Worm (Caenorhabditis elegans) whole organism, L2 larva: ENCODE data around the gene tyr-6.

Experiments used
- C34F6.9 ChIP-seq: fragments of 150-350 bp; optimal IDR thresholded peaks from 2 replicates; lab custom pipeline; 2014; ENCODE audit warnings: missing biosample characterization, missing genetic modification characterization
- F13H6.1 ChIP-seq: sonication (generic microtip); optimal IDR thresholded peaks from 2 replicates; lab custom pipeline; 2016; ENCODE audit warnings: missing genetic modification characterization, missing compliant biosample characterization
- R02D3.7 ChIP-seq: fragments of 150-350 bp; optimal IDR thresholded peaks from 2 replicates; lab custom pipeline; 2014; ENCODE audit warnings: missing biosample characterization, missing genetic modification characterization
- Y55F3AM.14 ChIP-seq: fragments of 200-800 bp; sonication (Bioruptor generic); optimal IDR thresholded peaks from 2 replicates; lab custom pipeline; 2018; ENCODE audit warnings: mild to moderate bottlenecking, missing genetic modification characterization, missing compliant biosample characterization
- ZK546.5 ChIP-seq: sonication (generic microtip); optimal IDR thresholded peaks from 2 replicates; lab custom pipeline; 2017; ENCODE audit warnings: missing biosample characterization, missing genetic modification characterization
- alr-1 ChIP-seq: fragments of 150-350 bp; optimal IDR thresholded peaks from 2 replicates; lab custom pipeline; 2014; ENCODE audit warnings: missing biosample characterization, missing genetic modification characterization
- aly-2 ChIP-seq: fragments of 150-350 bp; optimal IDR thresholded peaks from 2 replicates; lab custom pipeline; 2014; ENCODE audit warnings: missing biosample characterization, missing genetic modification characterization
- ama-1 ChIP-seq: fragments of 150-350 bp; optimal IDR thresholded peaks from 2 replicates; lab custom pipeline; 2018; ENCODE audit warnings: inconsistent platforms
- ceh-16 ChIP-seq: fragments of 150-350 bp; optimal IDR thresholded peaks from 2 replicates; lab custom pipeline; 2014; ENCODE audit warnings: missing biosample characterization, missing genetic modification characterization
- ceh-82 ChIP-seq: fragments of 150-350 bp; optimal IDR thresholded peaks from 2 replicates; lab custom pipeline; 2014; ENCODE audit warnings: missing biosample characterization, missing genetic modification characterization
- crh-2 ChIP-seq: sonication (generic microtip); optimal IDR thresholded peaks from 2 replicates; lab custom pipeline; 2017; ENCODE audit warnings: missing biosample characterization, missing genetic modification characterization
- dmd-4 ChIP-seq: sonication (generic microtip); optimal IDR thresholded peaks from 2 replicates; lab custom pipeline; 2017; ENCODE audit warnings: missing biosample characterization, missing genetic modification characterization
- egl-27 ChIP-seq: sonication (generic microtip); optimal IDR thresholded peaks from 3 replicates; lab custom pipeline; 2017; ENCODE audit warnings: missing biosample characterization, missing genetic modification reagents, missing genetic modification characterization
- elt-1 ChIP-seq: fragments of 150-350 bp; optimal IDR thresholded peaks from 2 replicates; lab custom pipeline; 2014; ENCODE audit warnings: missing biosample characterization, missing genetic modification characterization
- fos-1 ChIP-seq: fragments of 150-350 bp; optimal IDR thresholded peaks from 2 replicates; lab custom pipeline; 2014; ENCODE audit warnings: missing biosample characterization, missing genetic modification characterization
- gmeb-1 ChIP-seq: fragments of 150-350 bp; optimal IDR thresholded peaks from 2 replicates; lab custom pipeline; 2014; ENCODE audit warnings: missing biosample characterization, missing genetic modification characterization
- lin-11 ChIP-seq: fragments of 150-350 bp; sonication (generic microtip); optimal IDR thresholded peaks from 2 replicates; lab custom pipeline; 2014; ENCODE audit warnings: missing biosample characterization, missing genetic modification characterization, inconsistent platforms, mixed read lengths
- lin-39 ChIP-seq: fragments of 150-350 bp; optimal IDR thresholded peaks from 2 replicates; lab custom pipeline; 2014; ENCODE audit warnings: missing biosample characterization, missing genetic modification reagents, missing genetic modification characterization
- lsy-2 ChIP-seq, 2 experiments: fragments of 150-350 bp in 1 of 2; sonication (generic microtip) in 1 of 2; optimal IDR thresholded peaks; 2 replicates each; lab custom pipeline; 2014 to 2017; ENCODE audit warnings: missing biosample characterization in 2 of 2, missing genetic modification characterization in 2 of 2
- mab-5 ChIP-seq: fragments of 150-350 bp; optimal IDR thresholded peaks from 2 replicates; lab custom pipeline; 2014; ENCODE audit warnings: missing biosample characterization, missing genetic modification characterization
- mbf-1 ChIP-seq: sonication (generic microtip); optimal IDR thresholded peaks from 2 replicates; lab custom pipeline; 2017; ENCODE audit warnings: missing biosample characterization, missing genetic modification characterization
- mdl-1 ChIP-seq, 2 experiments: fragments of 150-350 bp in 1 of 2; sonication (generic microtip) in 1 of 2; optimal IDR thresholded peaks; 2 replicates each; lab custom pipeline; 2017; ENCODE audit warnings: missing biosample characterization in 2 of 2, missing genetic modification characterization in 2 of 2
- nhr-11 ChIP-seq: fragments of 150-350 bp; optimal IDR thresholded peaks from 2 replicates; lab custom pipeline; 2014; ENCODE audit warnings: missing biosample characterization, missing genetic modification characterization
- nhr-129 ChIP-seq: fragments of 150-350 bp; optimal IDR thresholded peaks from 2 replicates; lab custom pipeline; 2014; ENCODE audit warnings: missing biosample characterization, missing genetic modification characterization
- nhr-21 ChIP-seq: fragments of 150-350 bp; optimal IDR thresholded peaks from 2 replicates; lab custom pipeline; 2014; ENCODE audit warnings: missing biosample characterization, missing genetic modification characterization
- nhr-23 ChIP-seq: fragments of 150-350 bp; optimal IDR thresholded peaks from 2 replicates; lab custom pipeline; 2014; ENCODE audit warnings: missing biosample characterization, missing genetic modification reagents, missing genetic modification characterization
- nhr-237 ChIP-seq: fragments of 150-350 bp; optimal IDR thresholded peaks from 2 replicates; lab custom pipeline; 2014; ENCODE audit warnings: missing biosample characterization, missing genetic modification characterization
- nhr-6 ChIP-seq: fragments of 150-350 bp; optimal IDR thresholded peaks from 2 replicates; lab custom pipeline; 2014; ENCODE audit warnings: missing biosample characterization, missing genetic modification characterization
- sem-4 ChIP-seq: fragments of 150-350 bp; optimal IDR thresholded peaks from 2 replicates; lab custom pipeline; 2014; ENCODE audit warnings: missing biosample characterization, missing genetic modification reagents, missing genetic modification characterization
- skn-1 ChIP-seq: sonication (generic microtip); optimal IDR thresholded peaks from 2 replicates; lab custom pipeline; 2017; ENCODE audit warnings: missing biosample characterization, missing genetic modification characterization
- sma-3 ChIP-seq: sonication (generic microtip); optimal IDR thresholded peaks from 2 replicates; lab custom pipeline; 2016; ENCODE audit warnings: missing genetic modification reagents, missing genetic modification characterization, missing compliant biosample characterization
- sma-9 ChIP-seq, 2 experiments: fragments of 150-350 bp in 1 of 2; sonication (generic microtip) in 1 of 2; optimal IDR thresholded peaks; 2 replicates each; lab custom pipeline; 2014 to 2016; ENCODE audit warnings: missing genetic modification characterization in 2 of 2, mild to moderate bottlenecking in 1 of 2, missing biosample characterization in 1 of 2, missing compliant biosample characterization in 1 of 2, missing genetic modification reagents in 1 of 2, moderate library complexity in 1 of 2
- snpc-4 ChIP-seq: fragments of 150-350 bp; optimal IDR thresholded peaks from 2 replicates; lab custom pipeline; 2014; ENCODE audit warnings: missing biosample characterization, missing genetic modification characterization
- unc-39 ChIP-seq: fragments of 150-350 bp; optimal IDR thresholded peaks from 2 replicates; lab custom pipeline; 2014; ENCODE audit warnings: missing biosample characterization, missing genetic modification characterization
- unc-55 ChIP-seq: fragments of 150-350 bp; sonication (generic microtip); optimal IDR thresholded peaks from 3 replicates; lab custom pipeline; 2014; ENCODE audit warnings: missing biosample characterization, missing genetic modification reagents, missing genetic modification characterization
- unc-62 ChIP-seq: fragments of 150-350 bp; optimal IDR thresholded peaks from 2 replicates; lab custom pipeline; 2014; ENCODE audit warnings: missing biosample characterization, missing genetic modification reagents, missing genetic modification characterization
- zag-1 ChIP-seq: fragments of 150-350 bp; optimal IDR thresholded peaks from 2 replicates; lab custom pipeline; 2014; ENCODE audit warnings: missing biosample characterization, missing genetic modification characterization
- ztf-1 ChIP-seq: fragments of 200-800 bp; sonication (Bioruptor generic); conservative IDR thresholded peaks from 2 replicates; pipeline ENCODE4 v1.3.6; 2022; ENCODE audit warnings: missing genetic modification characterization, missing compliant biosample characterization
- ztf-4 ChIP-seq: fragments of 150-350 bp; optimal IDR thresholded peaks from 2 replicates; lab custom pipeline; 2014; ENCODE audit warnings: missing biosample characterization, missing genetic modification characterization

The tyr-6 gene

ce11 chrIV:6500843-6501242 lies 20.5 kb downstream of the tyr-6 start:
- TF ChIP-seq lin-11 (tag; lab: Kevin White, UChicago) (no peak), ama-1 (no peak), sma-9 (GFP tag; optimal IDR thresholded peaks at IDR 0.05; lab: Kevin White, UChicago) (peak; percentile 55), sma-9 (tag; optimal IDR thresholded peaks at IDR 0.05; lab: Kevin White, UChicago) (no peak), ztf-1 (GFP tag; lab: Robert Waterston, UW) (no peak), ceh-16 (tag; lab: Kevin White, UChicago) (no peak), skn-1 (tag; lab: Kevin White, UChicago) (no peak), dmd-4 (no peak), alr-1 (no peak), F13H6.1 (tag; lab: Kevin White, UChicago) (peak; percentile 81), aly-2 (no peak), fos-1 (tag; lab: Kevin White, UChicago) (peak; percentile 20), egl-27 (tag; lab: Kevin White, UChicago) (no peak), sma-3 (GFP tag; lab: Kevin White, UChicago) (peak; percentile 12), gmeb-1 (tag; lab: Kevin White, UChicago) (peak; percentile 35), zag-1 (tag; lab: Kevin White, UChicago) (no peak), mdl-1 (tag; optimal IDR thresholded peaks at IDR 0.05; lab: Kevin White, UChicago) (no peak), unc-39 (tag; lab: Kevin White, UChicago) (no peak), nhr-129 (tag; lab: Kevin White, UChicago) (peak; percentile 76), snpc-4 (tag; lab: Kevin White, UChicago) (no peak), crh-2 (tag; lab: Kevin White, UChicago) (peak; percentile 49), mab-5 (tag; lab: Kevin White, UChicago) (no peak)

ce11 chrIV:6502725-6503124 lies 22.4 kb downstream of the tyr-6 start:
- TF ChIP-seq alr-1: no peak
- TF ChIP-seq fos-1 (tag; lab: Kevin White, UChicago): peak; percentile 95
- TF ChIP-seq gmeb-1 (tag; lab: Kevin White, UChicago): peak; percentile 30
- TF ChIP-seq crh-2 (tag; lab: Kevin White, UChicago): peak; percentile 32
- TF ChIP-seq F13H6.1 (tag; lab: Kevin White, UChicago): peak; percentile 16

ce11 chrIV:6506424-6506823 lies 26.1 kb downstream of the tyr-6 start, which contains the start of gene pqn-89:
Gene pqn-89, plus strand, starts transcription at chrIV:6506724.
- TF ChIP-seq dmd-4 (no peak), skn-1 (tag; lab: Kevin White, UChicago) (no peak), ztf-1 (GFP tag; lab: Robert Waterston, UW) (no peak), mbf-1 (tag; lab: Kevin White, UChicago) (no peak)

- TF ChIP-seq sem-4 (tag; lab: Kevin White, UChicago) (no peak), alr-1 (no peak), nhr-21 (tag; lab: Kevin White, UChicago) (no peak), C34F6.9 (tag; lab: Kevin White, UChicago) (no peak), ztf-1 (GFP tag; lab: Robert Waterston, UW) (no peak), mab-5 (tag; lab: Kevin White, UChicago) (no peak), crh-2 (tag; lab: Kevin White, UChicago) (no peak), unc-39 (tag; lab: Kevin White, UChicago) (no peak), nhr-11 (tag; lab: Kevin White, UChicago) (no peak), F13H6.1 (tag; lab: Kevin White, UChicago) (no peak), aly-2 (no peak), gmeb-1 (tag; lab: Kevin White, UChicago) (no peak), dmd-4 (no peak)
Measured at ce11 chrIV:6511767-6512166, 31.4 kb downstream of the tyr-6 start.

ce11 chrIV:6514700-6515099 lies 34.4 kb downstream of the tyr-6 start:
- TF ChIP-seq R02D3.7 (tag; lab: Kevin White, UChicago) (no peak), skn-1 (tag; lab: Kevin White, UChicago) (no peak), nhr-6 (peak; percentile 48), lsy-2 (tag; optimal IDR thresholded peaks at IDR 0.05; lab: Kevin White, UChicago) (peak in 1 of 2 experiments; percentile 67), ceh-16 (tag; lab: Kevin White, UChicago) (no peak), nhr-237 (no peak), ztf-1 (GFP tag; lab: Robert Waterston, UW) (no peak), ZK546.5 (tag; lab: Kevin White, UChicago) (no peak), ztf-4 (tag; lab: Kevin White, UChicago) (peak; percentile 33), dmd-4 (no peak), egl-27 (tag; lab: Kevin White, UChicago) (no peak), unc-62 (GFP tag; lab: Kevin White, UChicago) (no peak), nhr-23 (no peak), snpc-4 (tag; lab: Kevin White, UChicago) (no peak), lin-11 (tag; lab: Kevin White, UChicago) (no peak), zag-1 (tag; lab: Kevin White, UChicago) (peak; percentile 27), unc-55 (GFP tag; lab: Kevin White, UChicago) (peak; percentile 56), lin-39 (tag; lab: Kevin White, UChicago) (no peak), unc-39 (tag; lab: Kevin White, UChicago) (no peak), nhr-21 (tag; lab: Kevin White, UChicago) (peak; percentile 78), crh-2 (tag; lab: Kevin White, UChicago) (peak; percentile 40), ceh-82 (tag; lab: Kevin White, UChicago) (no peak), Y55F3AM.14 (peak; percentile 1), gmeb-1 (tag; lab: Kevin White, UChicago) (no peak), fos-1 (tag; lab: Kevin White, UChicago) (no peak), nhr-129 (tag; lab: Kevin White, UChicago) (no peak), C34F6.9 (tag; lab: Kevin White, UChicago) (peak; percentile 49), elt-1 (no peak), sma-9 (GFP tag; optimal IDR thresholded peaks at IDR 0.05; lab: Kevin White, UChicago) (peak; percentile 41), sma-9 (tag; optimal IDR thresholded peaks at IDR 0.05; lab: Kevin White, UChicago) (no peak), nhr-11 (tag; lab: Kevin White, UChicago) (no peak), mbf-1 (tag; lab: Kevin White, UChicago) (no peak), F13H6.1 (tag; lab: Kevin White, UChicago) (peak; percentile 10)
